Worm (Caenorhabditis elegans) whole organism, L4/young adult: ENCODE measurements around the gene jtr-1.

Experiments used
- W03F9.2 ChIP-seq: fragments of 150-350 bp; optimal IDR thresholded peaks from 2 replicates; lab custom pipeline; 2014; ENCODE audit warnings: missing biosample characterization, missing genetic modification characterization
- dao-5 ChIP-seq: sonication (generic microtip); optimal IDR thresholded peaks from 2 replicates; lab custom pipeline; 2016; ENCODE audit warnings: missing genotype, missing genetic modification characterization, moderate library complexity, missing compliant biosample characterization
- him-1 ChIP-seq: sonication (generic microtip); optimal IDR thresholded peaks from 2 replicates; lab custom pipeline; 2016; ENCODE audit warnings: missing genotype, missing genetic modification reagents, missing genetic modification characterization, missing compliant biosample characterization

ce11 chrIV:1385915-1386314, 34.8 kb upstream of the jtr-1 start, which contains the start of gene nhr-41:
- TF ChIP-seq him-1 (tag; lab: Kevin White, UChicago) = no peak
- no peak for TF ChIP-seq dao-5 (tag; lab: Kevin White, UChicago)
- no peak for TF ChIP-seq W03F9.2 (tag; lab: Kevin White, UChicago)
